Worm (Caenorhabditis elegans): Measurements from ENCODE around the gene ttc-17.

ttc-17 gene

DNA sequence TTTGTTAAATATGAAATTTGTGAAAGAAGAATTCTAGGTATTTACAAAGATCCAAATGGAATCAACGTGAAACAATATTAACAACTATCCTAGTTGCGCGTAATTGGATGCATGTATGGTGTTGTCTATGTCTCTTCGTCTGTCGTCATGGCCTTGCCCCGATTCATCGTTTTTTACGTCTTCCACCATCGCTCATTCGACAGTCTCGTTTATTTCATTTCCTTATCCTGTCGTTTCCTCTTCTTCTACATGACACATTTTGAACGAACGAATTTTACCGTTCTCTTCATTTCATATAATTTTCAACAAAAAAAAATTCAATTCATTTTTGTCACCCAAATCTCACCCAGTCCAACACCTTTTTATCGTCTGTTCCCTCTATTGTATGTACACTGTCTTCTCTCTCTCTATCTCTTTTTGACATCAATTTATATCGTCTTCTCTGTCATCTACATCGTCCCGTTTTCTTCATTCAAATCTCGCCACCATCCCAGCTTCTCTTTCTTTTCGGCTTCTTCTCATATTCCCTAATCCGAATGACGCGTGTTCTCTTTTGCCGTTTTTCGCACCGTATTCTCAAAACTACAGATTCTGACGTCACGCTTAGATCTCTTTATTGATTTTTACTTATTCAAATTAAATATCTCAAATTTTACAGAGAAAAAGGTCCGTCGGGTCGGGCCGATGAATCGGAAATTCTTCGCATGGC is at the start of gene ttc-17:
Gene ttc-17, plus strand, starts transcription at position 659 of the 709 bp plus-strand sequence.
- no peak for TF ChIP-seq unc-62 (GFP tag; optimal IDR thresholded peaks at IDR 0.05)

DNA sequence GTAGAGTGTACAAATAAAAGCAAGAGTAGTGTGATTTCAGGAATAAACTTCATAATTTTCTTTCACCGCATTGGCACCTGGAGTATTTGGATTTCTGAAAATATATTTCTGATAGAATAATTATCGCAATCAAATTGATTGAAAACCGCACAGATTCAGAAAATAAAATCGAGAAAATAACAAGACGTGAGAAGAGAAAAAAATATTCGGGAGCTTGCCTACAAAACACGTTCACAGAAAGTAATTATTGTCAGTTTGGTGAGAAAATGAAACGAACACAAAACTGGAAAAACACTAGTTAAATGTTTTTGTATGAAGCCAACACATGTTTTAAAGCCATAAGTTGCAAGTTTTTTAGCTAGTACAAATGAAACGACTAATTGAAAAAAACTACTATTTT is 42.9 kb upstream of the ttc-17 start, which contains the start of gene mod-1:
Gene mod-1, minus strand, starts transcription at position 101 of the 400 bp plus-strand sequence.
- TF ChIP-seq unc-62 (GFP tag; optimal IDR thresholded peaks at IDR 0.05), result no peak

DNA sequence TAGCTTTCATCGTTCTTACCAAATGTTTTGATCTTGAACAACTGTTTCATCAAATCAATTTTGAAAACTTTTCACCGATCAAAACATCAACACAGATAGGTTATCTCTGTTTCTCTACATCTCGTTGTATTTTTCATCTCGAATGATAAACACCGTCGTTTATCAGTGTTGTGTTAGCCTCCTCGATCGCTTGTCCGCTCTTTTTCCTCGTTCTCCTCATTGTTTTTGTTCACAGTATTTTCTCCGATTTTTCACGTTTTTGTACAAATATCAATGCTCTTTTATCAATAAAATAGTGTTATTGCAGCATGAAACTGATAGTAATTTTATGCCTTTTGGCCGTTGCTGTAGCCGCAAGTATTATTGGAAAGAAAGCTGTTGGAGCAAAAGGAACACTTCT is 34.1 kb upstream of the ttc-17 start, which contains the start of gene ttr-47:
Gene ttr-47, plus strand, starts transcription at position 308 of the 400 bp plus-strand sequence.
- no peak for TF ChIP-seq unc-62 (GFP tag; optimal IDR thresholded peaks at IDR 0.05)

DNA sequence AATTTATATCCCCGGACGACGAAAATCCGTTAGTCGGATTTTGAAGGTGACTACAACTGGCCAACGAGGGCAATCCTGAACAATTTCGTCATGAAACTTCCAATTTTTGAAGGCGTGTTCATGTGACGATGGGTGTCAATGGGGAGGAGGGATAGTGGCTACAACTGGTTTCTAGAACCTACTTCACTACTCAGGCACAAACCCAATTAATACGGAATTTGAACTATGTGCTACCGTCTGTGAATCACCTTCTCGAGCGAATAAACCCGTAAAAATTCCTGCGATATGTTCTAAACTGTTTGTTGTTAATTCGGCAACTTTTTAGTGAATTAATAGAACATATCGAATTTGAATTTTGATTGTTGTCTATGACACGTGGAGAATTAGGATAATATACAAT is 29.1 kb upstream of the ttc-17 start:
- TF ChIP-seq unc-62 (GFP tag; optimal IDR thresholded peaks at IDR 0.05), result no peak

DNA sequence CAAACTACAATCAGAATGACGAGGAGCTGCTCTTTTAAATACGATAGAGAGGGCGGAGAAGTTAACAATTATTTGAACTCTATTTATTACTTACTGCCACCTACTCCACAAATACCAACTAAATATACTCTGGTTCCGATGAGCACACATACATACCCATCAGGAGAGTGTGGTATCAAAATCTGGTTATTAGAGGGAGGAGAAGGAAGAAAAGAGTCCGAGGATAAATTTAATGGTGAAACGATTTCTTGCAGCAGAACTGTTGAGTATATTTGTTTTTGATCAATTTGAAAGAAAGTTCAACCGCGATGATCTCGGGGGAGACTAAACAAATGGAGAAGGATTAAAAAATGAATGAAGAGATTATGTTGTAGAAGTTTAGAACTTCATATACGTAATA is 27.9 kb upstream of the ttc-17 start, which contains the start of gene H14N18.4:
Gene H14N18.4, minus strand, starts transcription at position 12 of the 400 bp plus-strand sequence.
- no peak for TF ChIP-seq unc-62 (GFP tag; optimal IDR thresholded peaks at IDR 0.05)

DNA sequence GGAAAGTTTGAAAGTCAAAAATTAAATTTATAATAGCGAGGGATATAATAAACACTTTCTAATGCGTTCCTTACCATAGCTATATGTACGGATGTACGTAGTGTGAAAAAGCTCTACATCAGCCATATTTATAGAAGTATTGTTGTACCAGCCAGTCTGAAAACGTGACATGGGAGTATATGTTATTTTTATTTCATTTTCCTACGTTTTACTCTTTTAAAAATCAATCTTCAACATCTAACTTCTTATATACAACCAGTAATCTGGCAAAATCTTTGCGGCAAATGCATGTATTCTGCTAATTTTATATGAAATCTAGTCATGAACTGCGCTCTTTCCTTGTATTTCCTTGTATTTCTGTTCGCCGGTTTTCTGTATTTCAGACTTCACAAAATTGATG is 24.5 kb upstream of the ttc-17 start, which contains the start of gene H14N18.2:
Gene H14N18.2, plus strand, starts transcription at position 301 of the 400 bp plus-strand sequence.
- TF ChIP-seq unc-62 (GFP tag; optimal IDR thresholded peaks at IDR 0.05), result no peak

DNA sequence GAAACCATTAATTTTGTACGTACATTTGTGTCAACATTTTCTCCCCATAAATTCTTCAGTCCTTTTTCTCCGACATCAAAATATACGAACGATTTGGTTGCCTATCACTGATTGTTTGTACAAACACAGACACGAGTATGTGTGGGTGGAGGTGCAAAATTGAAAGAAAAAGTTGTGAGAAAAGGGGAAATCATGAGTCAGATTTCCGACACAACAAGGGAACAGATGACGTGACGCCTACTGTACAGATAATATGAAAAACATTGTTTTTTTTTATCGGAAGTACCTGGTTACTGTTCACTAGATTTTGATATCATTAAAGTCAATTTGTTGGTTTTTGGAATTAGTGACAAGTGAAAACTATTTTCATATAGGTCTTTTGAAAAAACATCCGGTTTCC is 22.6 kb upstream of the ttc-17 start:
- no peak for TF ChIP-seq unc-62 (GFP tag; optimal IDR thresholded peaks at IDR 0.05)

DNA sequence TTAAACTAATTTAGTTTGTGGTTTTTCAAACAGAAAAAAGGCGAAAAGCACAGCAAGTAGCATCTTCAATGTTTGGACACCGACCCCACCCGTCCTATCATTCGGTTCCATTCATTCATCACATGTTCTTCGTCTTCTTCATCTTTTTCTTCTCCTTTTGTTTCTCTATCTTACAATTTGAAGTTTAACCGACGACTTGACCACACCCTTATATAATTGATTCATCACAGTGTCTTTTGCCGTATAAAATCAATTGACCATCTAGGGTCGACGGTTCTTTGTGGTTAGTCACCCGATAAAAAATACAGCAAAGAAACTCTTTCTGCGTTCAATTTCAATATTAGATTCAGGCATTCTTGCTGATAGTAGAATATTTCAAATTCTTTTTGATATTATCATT is 21.7 kb upstream of the ttc-17 start:
- no peak for TF ChIP-seq unc-62 (GFP tag; optimal IDR thresholded peaks at IDR 0.05)

DNA sequence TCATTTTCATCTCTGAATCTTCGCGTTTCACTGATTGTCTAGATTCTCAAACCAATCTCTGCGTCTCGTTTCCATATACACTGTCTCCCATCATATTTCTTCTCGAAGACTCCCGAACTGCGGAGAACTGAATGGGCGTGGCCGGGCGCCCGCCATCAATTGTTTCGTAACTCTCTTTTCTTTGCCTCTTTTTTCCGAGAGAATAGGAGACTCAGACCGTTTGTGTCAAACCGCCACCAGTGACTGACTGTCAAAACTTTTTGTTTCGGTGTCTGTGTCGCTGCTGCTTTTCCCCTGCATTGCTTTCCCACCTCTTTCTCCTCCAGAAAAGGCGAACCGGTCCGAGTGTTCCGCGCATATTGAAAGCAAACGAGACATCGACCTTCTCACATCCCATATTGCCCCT is 20.7 kb upstream of the ttc-17 start, which contains the start of gene unc-23:
Gene unc-23, plus strand, starts transcription at position 176 of the 406 bp plus-strand sequence.
- no peak for TF ChIP-seq unc-62 (GFP tag; optimal IDR thresholded peaks at IDR 0.05)

DNA sequence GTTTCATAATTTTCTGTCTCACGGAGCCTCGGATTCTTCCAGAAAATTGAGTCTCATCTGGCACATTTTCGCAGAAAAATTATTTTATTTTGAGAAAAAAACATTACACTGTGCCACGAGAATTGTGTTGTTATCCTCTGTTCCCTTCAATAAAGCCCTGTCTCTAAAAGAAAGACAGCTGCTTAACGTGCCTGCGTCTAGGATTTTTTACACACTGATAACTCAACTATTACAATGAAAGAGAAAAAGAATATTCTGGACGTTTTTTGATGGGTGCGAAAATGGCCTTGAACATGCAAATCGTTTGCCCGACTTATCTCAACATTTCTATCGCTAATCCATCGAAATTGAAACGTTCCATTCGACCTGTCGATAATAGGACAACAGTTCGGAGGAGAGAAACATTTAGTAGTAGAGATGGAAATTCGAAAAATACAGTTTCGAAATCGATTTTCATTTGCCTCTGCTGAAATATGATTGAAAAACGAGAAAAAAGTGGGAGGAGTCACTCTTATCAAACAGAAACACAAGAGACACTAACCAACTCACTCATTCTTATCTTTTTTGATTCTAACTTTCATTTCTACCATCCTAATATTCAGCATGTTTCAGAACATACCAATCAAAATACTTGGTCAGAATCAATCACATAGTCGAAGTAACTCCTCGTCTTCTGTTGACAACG is 19.9 kb upstream of the ttc-17 start:
- no peak for TF ChIP-seq unc-62 (GFP tag; optimal IDR thresholded peaks at IDR 0.05)

DNA sequence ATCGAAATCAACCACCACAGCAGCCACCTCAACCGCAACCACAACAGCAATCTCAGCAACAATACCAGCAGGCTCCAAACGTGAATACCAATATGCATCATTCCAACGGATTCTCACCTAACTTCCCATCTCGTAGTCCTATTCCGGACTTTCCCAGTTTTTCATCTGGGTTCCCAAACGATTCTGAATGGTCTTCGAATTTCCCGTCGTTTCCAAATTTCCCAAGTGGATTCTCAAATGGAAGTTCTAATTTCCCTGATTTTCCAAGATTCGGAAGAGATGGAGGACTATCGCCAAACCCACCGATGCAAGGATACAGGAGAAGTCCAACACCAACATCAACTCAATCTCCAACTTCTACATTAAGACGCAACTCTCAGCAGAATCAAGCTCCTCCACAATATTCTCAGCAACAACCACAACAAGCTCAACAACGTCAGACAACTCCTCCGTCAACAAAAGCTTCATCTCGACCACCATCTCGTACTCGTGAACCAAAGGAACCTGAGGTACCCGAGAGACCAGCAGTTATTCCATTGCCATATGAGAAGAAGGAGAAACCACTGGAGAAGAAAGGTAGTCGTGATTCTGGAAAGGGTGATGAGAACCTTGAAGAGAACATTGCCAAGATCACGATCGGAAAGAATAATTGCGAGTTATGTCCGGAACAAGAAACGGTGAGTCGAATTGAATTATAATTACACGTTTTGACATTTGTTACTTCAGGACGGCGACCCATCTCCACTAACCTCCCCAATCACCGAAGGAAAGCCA is 19.2 kb upstream of the ttc-17 start:
- no peak for TF ChIP-seq unc-62 (GFP tag; optimal IDR thresholded peaks at IDR 0.05)

DNA sequence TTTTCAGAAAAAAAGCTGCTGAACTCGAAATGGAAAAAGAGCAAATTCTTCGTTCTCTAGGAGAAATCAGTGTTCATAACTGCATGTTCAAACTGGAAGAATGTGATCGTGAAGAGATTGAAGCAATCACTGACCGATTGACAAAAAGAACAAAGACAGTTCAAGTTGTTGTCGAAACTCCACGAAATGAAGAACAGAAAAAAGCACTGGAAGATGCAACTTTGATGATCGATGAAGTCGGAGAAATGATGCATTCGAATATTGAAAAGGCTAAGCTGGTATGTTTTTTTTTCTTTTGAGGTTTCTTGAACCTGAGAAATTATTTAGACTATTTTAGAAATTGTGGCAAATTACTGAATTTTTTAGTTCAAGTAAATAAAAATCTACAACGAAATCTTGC is 18.4 kb upstream of the ttc-17 start:
- no peak for TF ChIP-seq unc-62 (GFP tag; optimal IDR thresholded peaks at IDR 0.05)

DNA sequence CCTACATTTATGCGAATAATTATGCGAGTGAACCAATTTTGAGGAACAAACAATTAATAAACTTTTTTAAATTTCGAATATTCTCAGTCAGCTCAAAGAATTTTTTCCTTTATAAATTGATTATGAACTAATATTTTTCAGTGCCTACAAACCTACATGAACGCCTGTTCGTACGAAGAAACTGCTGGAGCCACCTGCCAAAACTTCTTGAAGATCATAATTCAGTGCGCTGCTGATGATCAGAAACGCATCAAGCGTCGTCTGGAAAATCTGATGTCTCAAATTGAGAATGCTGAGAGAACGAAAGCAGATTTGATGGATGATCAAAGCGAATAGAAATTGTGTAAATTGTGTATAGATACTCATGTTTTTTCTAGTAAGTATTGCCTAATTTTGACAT is 17.9 kb upstream of the ttc-17 start:
- TF ChIP-seq unc-62 (GFP tag; optimal IDR thresholded peaks at IDR 0.05), result no peak

DNA sequence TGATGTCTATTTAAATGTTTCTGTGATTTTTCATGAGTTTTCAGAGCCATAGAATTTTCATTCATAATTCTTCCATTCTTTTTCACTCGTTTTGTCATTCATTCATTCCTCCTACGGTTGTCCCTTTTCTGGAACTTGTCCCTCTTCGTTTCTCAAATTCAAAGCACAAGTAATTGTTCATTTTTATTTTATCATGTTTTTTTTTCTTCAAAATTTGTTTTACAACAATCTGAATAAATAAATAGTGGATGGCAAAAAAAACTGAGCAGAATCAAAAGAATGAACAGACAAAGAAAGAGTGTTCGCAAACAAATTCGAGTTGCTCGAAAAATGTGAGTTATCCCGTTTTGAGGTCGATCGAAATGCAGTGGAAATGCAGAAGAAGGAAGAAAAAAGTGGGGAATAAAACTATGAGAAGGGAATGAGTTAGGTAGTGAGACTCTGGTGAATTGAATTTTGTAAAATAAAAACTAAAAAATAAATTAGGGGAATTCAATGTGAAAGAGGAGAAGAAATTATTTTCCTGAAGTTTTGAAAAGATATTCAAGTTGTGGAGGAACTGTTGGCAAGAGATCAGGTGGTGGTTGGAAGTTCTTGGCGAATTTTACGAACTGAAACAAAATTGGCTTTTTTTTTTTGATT is 17.3 kb upstream of the ttc-17 start:
- TF ChIP-seq unc-62 (GFP tag; optimal IDR thresholded peaks at IDR 0.05), result no peak

DNA sequence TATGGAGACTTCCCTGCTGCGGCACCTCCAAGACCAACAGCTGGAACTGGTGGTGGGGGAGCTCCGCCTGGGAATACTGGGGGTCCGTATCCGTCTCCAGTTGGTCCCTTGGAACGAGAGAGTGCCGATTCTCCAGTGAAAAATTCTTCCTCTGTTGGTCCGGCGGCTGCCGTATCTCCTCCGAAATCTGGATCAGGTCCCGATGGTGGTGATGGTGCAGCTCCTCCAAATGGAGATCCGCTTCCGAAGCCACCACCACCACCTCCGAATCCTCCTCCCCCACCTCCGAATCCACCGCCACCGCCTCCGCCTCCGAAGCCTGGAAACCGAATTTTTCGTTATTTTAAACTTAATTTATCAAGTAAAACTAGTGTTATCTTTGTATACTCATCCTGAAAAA is 16.4 kb upstream of the ttc-17 start:
- no peak for TF ChIP-seq unc-62 (GFP tag; optimal IDR thresholded peaks at IDR 0.05)
